Fruit fly (Drosophila melanogaster): ENCODE results near the gene lmgB.

lmgB gene

DNA sequence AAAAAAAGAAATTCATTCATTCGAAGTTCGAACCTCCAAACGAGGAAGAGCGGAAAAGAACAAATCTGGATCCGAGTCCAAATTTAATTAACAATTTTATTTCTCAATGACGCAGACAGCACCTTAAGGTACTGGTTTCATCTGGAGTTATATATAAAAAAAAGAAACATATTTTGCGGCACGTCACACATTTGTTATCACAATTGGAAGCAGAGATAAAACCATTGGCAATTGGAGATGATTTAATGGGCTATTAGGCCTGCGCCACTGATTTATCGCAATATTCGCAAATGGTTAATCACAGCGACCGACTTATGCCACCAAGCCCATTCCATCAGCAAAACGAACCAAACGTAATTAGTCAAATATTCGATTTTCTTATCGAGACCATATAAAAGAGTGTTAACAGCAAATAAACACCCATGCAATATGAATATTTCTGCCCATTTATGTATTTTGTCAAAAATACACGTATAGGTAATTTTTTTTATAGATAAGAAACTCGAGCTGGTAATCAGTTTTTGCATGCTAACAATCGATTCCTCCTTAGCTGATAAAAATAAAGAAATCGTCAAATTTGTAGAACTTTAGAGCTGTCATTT, 10.1 kb upstream of the lmgB start:
- TF ChIP-seq Atf3 (GFP tag; optimal IDR thresholded peaks at IDR 0.05) (no peak), lab (GFP tag; optimal IDR thresholded peaks at IDR 0.05) (peak; percentile 44), Elba2 (GFP tag; optimal IDR thresholded peaks at IDR 0.05) (peak; percentile 73), exex (tag; optimal IDR thresholded peaks at IDR 0.05) (peak; percentile 76), TFAM (GFP tag; optimal IDR thresholded peaks at IDR 0.05) (no peak), ap (GFP tag; IDR thresholded peaks at IDR 0.05) (no peak), Xrp1 (GFP tag; IDR thresholded peaks at IDR 0.05) (0 out of 2 replicates have a peak, but pooled peaks have one; percentile 8), zen2 (GFP tag; IDR thresholded peaks at IDR 0.05; ENCODE audit: partially characterized antibody) (no peak), Oaz (GFP tag; IDR thresholded peaks at IDR 0.05) (no peak), CG9932 (GFP tag; IDR thresholded peaks at IDR 0.05) (no peak)

DNA sequence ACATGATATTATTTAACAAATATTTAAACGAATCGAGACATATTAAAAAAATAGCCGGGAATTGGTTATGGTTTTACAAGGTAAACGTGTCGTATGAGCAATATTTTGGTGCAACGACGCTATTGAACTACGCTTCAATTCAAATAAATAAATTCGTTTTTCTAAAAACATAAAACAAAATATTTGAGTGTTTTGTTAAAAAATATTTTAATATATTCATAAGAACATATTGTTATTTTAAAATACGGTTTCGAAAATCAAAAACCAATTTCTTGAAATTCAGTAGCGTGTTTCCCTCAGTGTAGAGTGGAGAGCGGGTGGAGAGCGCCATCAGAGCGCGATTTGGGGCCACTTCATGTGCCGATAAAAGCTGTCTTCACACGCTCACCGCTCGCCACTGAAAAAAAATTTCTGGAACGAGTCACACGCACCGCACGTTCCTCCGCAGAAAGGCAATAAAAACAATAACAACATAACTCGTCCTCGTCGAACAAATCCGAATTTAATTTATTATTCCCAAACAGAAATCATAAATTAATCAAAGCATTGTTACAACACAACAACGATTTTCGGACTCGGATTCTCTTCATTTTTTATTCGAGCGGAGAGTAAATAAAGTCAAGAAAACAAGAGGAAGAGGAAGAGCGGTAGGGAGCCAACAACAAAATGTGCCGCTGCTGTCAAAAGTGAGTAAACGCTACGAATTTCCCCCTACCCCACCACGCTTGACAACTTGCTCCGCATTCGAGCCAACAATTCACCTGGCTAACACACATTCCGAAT, 7.2 kb upstream of the lmgB start:
- TF ChIP-seq zf30C (GFP tag; optimal IDR thresholded peaks at IDR 0.05) (peak; percentile 80), run (tag; optimal IDR thresholded peaks at IDR 0.05) (peak; percentile 88), odd (GFP tag; optimal IDR thresholded peaks at IDR 0.05) (peak; percentile 93), CG7928 (GFP tag; optimal IDR thresholded peaks at IDR 0.05) (peak; percentile 62), Bteb2 (GFP tag; optimal IDR thresholded peaks at IDR 0.05) (peak; percentile 63), Fer3 (tag; optimal IDR thresholded peaks at IDR 0.05) (peak; percentile 85), CG12942 (GFP tag; optimal IDR thresholded peaks at IDR 0.05) (peak; percentile 81), Stat92E (GFP tag; optimal IDR thresholded peaks at IDR 0.05) (peak in 1 of 3 experiments; percentile 51), pum (GFP tag; optimal IDR thresholded peaks at IDR 0.05) (no peak), fd3F (GFP tag; optimal IDR thresholded peaks at IDR 0.05) (peak; percentile 59), tup (GFP tag; optimal IDR thresholded peaks at IDR 0.05) (peak; percentile 33), CG14667 (GFP tag; IDR thresholded peaks at IDR 0.05) (no peak; the same call in none of the 2 replicates), dm (GFP tag; optimal IDR thresholded peaks at IDR 0.05) (no peak), MBD-R2 (GFP tag; IDR thresholded peaks at IDR 0.05) (peak; percentile 42), ssp (GFP tag; IDR thresholded peaks at IDR 0.05) (peak; percentile 69), CG4404 (GFP tag; IDR thresholded peaks at IDR 0.05) (peak; percentile 67), sima (GFP tag; optimal IDR thresholded peaks at IDR 0.05) (no peak), sd (tag; optimal IDR thresholded peaks at IDR 0.05) (no peak), Vsx1 (GFP tag; optimal IDR thresholded peaks at IDR 0.05) (peak; percentile 89), emc (GFP tag; optimal IDR thresholded peaks at IDR 0.05) (no peak), usp (GFP tag; optimal IDR thresholded peaks at IDR 0.05) (no peak), lbe (GFP tag; optimal IDR thresholded peaks at IDR 0.05) (peak; percentile 59), az2 (GFP tag; optimal IDR thresholded peaks at IDR 0.05) (peak; percentile 87), Hmx (GFP tag; optimal IDR thresholded peaks at IDR 0.05) (no peak), CG6765 (GFP tag; optimal IDR thresholded peaks at IDR 0.05) (peak; percentile 94), tll (GFP tag; optimal IDR thresholded peaks at IDR 0.05) (no peak), CG4424 (GFP tag; optimal IDR thresholded peaks at IDR 0.05) (peak; percentile 92), zfh2 (GFP tag; optimal IDR thresholded peaks at IDR 0.05) (peak; percentile 46), CG4617 (GFP tag; optimal IDR thresholded peaks at IDR 0.05; ENCODE audit: borderline replicate concordance) (peak; percentile 19), CG8944 (GFP tag; optimal IDR thresholded peaks at IDR 0.05) (no peak), Camta (GFP tag; optimal IDR thresholded peaks at IDR 0.05) (peak; percentile 63), CG9817 (tag; optimal IDR thresholded peaks at IDR 0.05) (peak; percentile 75), da (GFP tag; optimal IDR thresholded peaks at IDR 0.05) (no peak), jigr1 (GFP tag; IDR thresholded peaks at IDR 0.05) (peak; percentile 72; the same call in 1 of the 3 replicates), CG14965 (GFP tag; optimal IDR thresholded peaks at IDR 0.05; ENCODE audit: borderline replicate concordance) (no peak), TFAM (GFP tag; optimal IDR thresholded peaks at IDR 0.05) (no peak), vvl (GFP tag; IDR thresholded peaks at IDR 0.05) (peak; percentile 78), CG31441 (GFP tag; IDR thresholded peaks at IDR 0.05) (peak; percentile 86)
